Fruit fly (Drosophila melanogaster): ENCODE data around the gene CG43230.
A peak's percentile ranks its signal among the peaks of the same experiment; 100 is the strongest.

Gene CG43230

dm6 chr2L:15264483-15264987, 49.5 kb downstream of the CG43230 start, which contains the start of gene yuri:
Gene yuri, minus strand, starts transcription at chr2L:15264692.
- TF ChIP-seq usp (GFP tag; optimal IDR thresholded peaks at IDR 0.05) = no peak
- TF ChIP-seq OdsH (GFP tag; optimal IDR thresholded peaks at IDR 0.05) = peak; percentile 38
- no peak for TF ChIP-seq Jra (GFP tag; optimal IDR thresholded peaks at IDR 0.05)
- TF ChIP-seq dmrt93B (GFP tag; optimal IDR thresholded peaks at IDR 0.05) = no peak
- no peak for TF ChIP-seq dsf (GFP tag; optimal IDR thresholded peaks at IDR 0.05; ENCODE audit: borderline replicate concordance)
- TF ChIP-seq CG9705 (GFP tag; optimal IDR thresholded peaks at IDR 0.05) = no peak
- TF ChIP-seq pan (optimal IDR thresholded peaks at IDR 0.05) = no peak
- no peak for TF ChIP-seq tai (GFP tag; optimal IDR thresholded peaks at IDR 0.05)
- TF ChIP-seq Myc (optimal IDR thresholded peaks at IDR 0.05) = no peak
- peak; percentile 71 for TF ChIP-seq h (GFP tag; optimal IDR thresholded peaks at IDR 0.05)
- TF ChIP-seq fru (GFP tag; optimal IDR thresholded peaks at IDR 0.05) = peak; percentile 54
- TF ChIP-seq Mio (GFP tag; optimal IDR thresholded peaks at IDR 0.05) = peak; percentile 9
- TF ChIP-seq Hnf4 (GFP tag; optimal IDR thresholded peaks at IDR 0.05) = no peak
- peak; percentile 1 for TF ChIP-seq Rel (GFP tag; optimal IDR thresholded peaks at IDR 0.05)
- peak; percentile 66 for TF ChIP-seq Rel (tag; optimal IDR thresholded peaks at IDR 0.05)
- TF ChIP-seq Hr78 (GFP tag; optimal IDR thresholded peaks at IDR 0.05) = no peak
- peak; percentile 82 for TF ChIP-seq GATAd (GFP tag; optimal IDR thresholded peaks at IDR 0.05)
- TF ChIP-seq lola (GFP tag; optimal IDR thresholded peaks at IDR 0.05) = no peak
- peak; percentile 62 for TF ChIP-seq Hr83 (GFP tag; optimal IDR thresholded peaks at IDR 0.05; ENCODE audit: poor library complexity, severe bottlenecking)
- peak; percentile 48 for TF ChIP-seq Sp1 (GFP tag; optimal IDR thresholded peaks at IDR 0.05)
- peak; percentile 30 for TF ChIP-seq psq (GFP tag; optimal IDR thresholded peaks at IDR 0.05)
- TF ChIP-seq Vsx2 (GFP tag; optimal IDR thresholded peaks at IDR 0.05; ENCODE audit: partially characterized antibody) = peak; percentile 89
- TF ChIP-seq sv (GFP tag; optimal IDR thresholded peaks at IDR 0.05) = no peak
- peak; percentile 99 for TF ChIP-seq Dif (GFP tag; optimal IDR thresholded peaks at IDR 0.05; ENCODE audit: partially characterized antibody)
- TF ChIP-seq woc (GFP tag; optimal IDR thresholded peaks at IDR 0.05) = no peak
- no peak for TF ChIP-seq sage (GFP tag; optimal IDR thresholded peaks at IDR 0.05)
- no peak for TF ChIP-seq CG32264 (GFP tag; optimal IDR thresholded peaks at IDR 0.05)
- TF ChIP-seq CrebA (GFP tag; optimal IDR thresholded peaks at IDR 0.05; ENCODE audit: borderline replicate concordance) = no peak
- TF ChIP-seq ey (GFP tag; optimal IDR thresholded peaks at IDR 0.05) = no peak
- peak; percentile 13 to 29 for TF ChIP-seq foxo (GFP tag; optimal IDR thresholded peaks at IDR 0.05)
- no peak for TF ChIP-seq Dfd (GFP tag; optimal IDR thresholded peaks at IDR 0.05)
- no peak for TF ChIP-seq HLH106 (tag; optimal IDR thresholded peaks at IDR 0.05)
- peak; percentile 55 for TF ChIP-seq br (GFP tag; optimal IDR thresholded peaks at IDR 0.05)
- TF ChIP-seq rgr (GFP tag; optimal IDR thresholded peaks at IDR 0.05) = peak; percentile 66
- TF ChIP-seq brk (GFP tag; optimal IDR thresholded peaks at IDR 0.05) = no peak
- TF ChIP-seq N (GFP tag; optimal IDR thresholded peaks at IDR 0.05) = no peak
- peak; percentile 95 to 98 for TF ChIP-seq dl (GFP tag; optimal IDR thresholded peaks at IDR 0.05; ENCODE audit: insufficient read depth in 1 of 2, partially characterized antibody in 2 of 2)
- no peak for TF ChIP-seq Abd-B (GFP tag; optimal IDR thresholded peaks at IDR 0.05)
- peak; percentile 28 for TF ChIP-seq jim (GFP tag; optimal IDR thresholded peaks at IDR 0.05)

Data from whole organism, wandering third instar larva.